Fruit fly (Drosophila melanogaster): Measurements from ENCODE around the gene eIF1A.
A peak's percentile ranks its signal among the peaks of the same experiment; 100 is the strongest.

eIF1A gene

dm6 chr3R:18298298-18298899, 23.9 kb downstream of the eIF1A start (continued):
- TF ChIP-seq MESR4 (GFP tag; optimal IDR thresholded peaks at IDR 0.05) (peak; percentile 67), emc (GFP tag; optimal IDR thresholded peaks at IDR 0.05) (no peak), Ptx1 (GFP tag; IDR thresholded peaks at IDR 0.05) (0 out of 2 replicates have a peak, but pooled peaks have one; percentile 23), dm (GFP tag; optimal IDR thresholded peaks at IDR 0.05) (no peak), CG10979 (tag; optimal IDR thresholded peaks at IDR 0.05) (no peak), usp (GFP tag; optimal IDR thresholded peaks at IDR 0.05) (no peak), D19A (tag; optimal IDR thresholded peaks at IDR 0.05) (no peak), B-H1 (GFP tag; IDR thresholded peaks at IDR 0.05) (no peak; the same call in 2 of the 3 replicates), exex (tag; optimal IDR thresholded peaks at IDR 0.05) (no peak), Optix (GFP tag; IDR thresholded peaks at IDR 0.05) (no peak), ATbp (GFP tag; optimal IDR thresholded peaks at IDR 0.05) (peak; percentile 14), tap (tag; optimal IDR thresholded peaks at IDR 0.05) (no peak), CG8290 (GFP tag; optimal IDR thresholded peaks at IDR 0.05) (no peak), CG8290 (tag; optimal IDR thresholded peaks at IDR 0.05) (peak in 1 of 2 experiments; percentile 60), zen2 (GFP tag; IDR thresholded peaks at IDR 0.05; ENCODE audit: partially characterized antibody) (no peak), CrebB (tag; optimal IDR thresholded peaks at IDR 0.05) (peak; percentile 40), da (GFP tag; optimal IDR thresholded peaks at IDR 0.05) (peak; percentile 41), CG10274 (GFP tag; optimal IDR thresholded peaks at IDR 0.05) (no peak), CG4730 (GFP tag; IDR thresholded peaks at IDR 0.05) (no peak), caup (GFP tag; optimal IDR thresholded peaks at IDR 0.05; ENCODE audit: severe bottlenecking) (peak; percentile 60), CG1792 (GFP tag; optimal IDR thresholded peaks at IDR 0.05) (no peak), psq (GFP tag; optimal IDR thresholded peaks at IDR 0.05) (no peak), luna (GFP tag; optimal IDR thresholded peaks at IDR 0.05) (no peak), CG6689 (GFP tag; IDR thresholded peaks at IDR 0.05) (peak; percentile 41; the same call in 1 of the 2 replicates), CG1529 (GFP tag; optimal IDR thresholded peaks at IDR 0.05) (no peak), Opbp (GFP tag; IDR thresholded peaks at IDR 0.05; ENCODE audit: partially characterized antibody) (0 out of 3 replicates have a peak, but pooled peaks have one; percentile 18), Sry-δ (GFP tag; optimal IDR thresholded peaks at IDR 0.05) (no peak), CG12769 (tag; optimal IDR thresholded peaks at IDR 0.05) (peak; percentile 16), cg (GFP tag; optimal IDR thresholded peaks at IDR 0.05) (peak; percentile 94), MBD-R2 (GFP tag; IDR thresholded peaks at IDR 0.05) (no peak; the same call in 1 of the 2 replicates), CG17802 (tag; optimal IDR thresholded peaks at IDR 0.05) (no peak), sob (GFP tag; IDR thresholded peaks at IDR 0.05) (peak; percentile 65), CG7745 (tag; optimal IDR thresholded peaks at IDR 0.05) (no peak), Ravus (GFP tag; IDR thresholded peaks at IDR 0.05) (no peak), pzg (GFP tag; optimal IDR thresholded peaks at IDR 0.05) (no peak), dati (GFP tag; IDR thresholded peaks at IDR 0.05) (no peak), hb (GFP tag; IDR thresholded peaks at IDR 0.05; ENCODE audit: partially characterized antibody) (no peak), pita (GFP tag; optimal IDR thresholded peaks at IDR 0.05) (no peak), BtbVII (GFP tag; optimal IDR thresholded peaks at IDR 0.05) (peak; percentile 25), CG8281 (tag; optimal IDR thresholded peaks at IDR 0.05) (no peak), Dip2 (GFP tag; IDR thresholded peaks at IDR 0.05) (no peak), CG31441 (GFP tag; IDR thresholded peaks at IDR 0.05) (no peak), Nf-YB (GFP tag; optimal IDR thresholded peaks at IDR 0.05) (no peak), pan (optimal IDR thresholded peaks at IDR 0.05) (no peak), pan (GFP tag; optimal IDR thresholded peaks at IDR 0.05 in 1 of 2, IDR thresholded peaks at IDR 0.05 in 1 of 2) (peak in 1 of 2 experiments; percentile 17), gsb-n (tag; optimal IDR thresholded peaks at IDR 0.05) (no peak), esg (GFP tag; conservative IDR thresholded peaks at IDR 0.05) (no peak), so (GFP tag; IDR thresholded peaks at IDR 0.05) (0 out of 3 replicates have a peak, but pooled peaks have one; percentile 37), trem (tag; optimal IDR thresholded peaks at IDR 0.05) (no peak), Meics (GFP tag; optimal IDR thresholded peaks at IDR 0.05) (peak; percentile 31), Drgx (GFP tag; IDR thresholded peaks at IDR 0.05) (peak; percentile 60)
